Worm (Caenorhabditis elegans): ENCODE data around the gene F47B8.5.

DNA sequence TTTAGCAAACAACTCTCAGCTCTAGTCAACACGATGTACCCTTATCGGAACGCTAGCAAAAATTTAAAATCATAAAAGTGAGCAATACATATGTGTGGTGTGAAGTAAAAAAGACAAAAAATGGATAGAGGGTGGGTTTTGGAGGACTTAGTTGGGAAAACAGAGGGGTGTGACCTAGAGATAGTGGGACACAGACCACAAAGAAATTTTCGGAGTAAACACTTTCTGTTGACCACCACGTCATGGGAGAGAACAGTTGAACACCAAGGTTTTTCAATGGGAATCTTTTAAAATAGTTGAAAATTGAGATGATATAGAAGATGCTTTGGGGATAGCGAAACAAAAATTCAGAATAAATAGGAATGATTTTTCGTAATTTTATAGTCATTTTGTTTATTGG, 10.5 kb downstream of the F47B8.5 start:
- TF ChIP-seq mab-9 (GFP tag; IDR thresholded peaks at IDR 0.05), result no peak
- TF ChIP-seq fos-1 (tag; optimal IDR thresholded peaks at IDR 0.05), result no peak
- no peak for TF ChIP-seq snpc-4 (tag; optimal IDR thresholded peaks at IDR 0.05)
- TF ChIP-seq pqm-1 (tag; optimal IDR thresholded peaks at IDR 0.05), result no peak
- no peak for TF ChIP-seq lin-39 (tag; optimal IDR thresholded peaks at IDR 0.05)
- TF ChIP-seq lin-13 (GFP tag; optimal IDR thresholded peaks at IDR 0.05), result no peak
- no peak for TF ChIP-seq blmp-1 (tag; optimal IDR thresholded peaks at IDR 0.05)
- TF ChIP-seq ztf-4 (tag; optimal IDR thresholded peaks at IDR 0.05), result no peak
- TF ChIP-seq ceh-82 (tag; optimal IDR thresholded peaks at IDR 0.05), result no peak
- no peak for TF ChIP-seq nhr-28 (tag; optimal IDR thresholded peaks at IDR 0.05)
- no peak for TF ChIP-seq lin-15B (tag; optimal IDR thresholded peaks at IDR 0.05)
